Fruit fly (Drosophila melanogaster): ENCODE measurements around the gene PIG-H.

dm6 chr3R:7953041-7953788 is 46.4 kb upstream of the PIG-H start:
- TF ChIP-seq h (optimal IDR thresholded peaks at IDR 0.05): no peak
- TF ChIP-seq Myc (optimal IDR thresholded peaks at IDR 0.05): no peak
